Worm (Caenorhabditis elegans): ENCODE measurements around the gene ZK637.4.

Gene ZK637.4

DNA sequence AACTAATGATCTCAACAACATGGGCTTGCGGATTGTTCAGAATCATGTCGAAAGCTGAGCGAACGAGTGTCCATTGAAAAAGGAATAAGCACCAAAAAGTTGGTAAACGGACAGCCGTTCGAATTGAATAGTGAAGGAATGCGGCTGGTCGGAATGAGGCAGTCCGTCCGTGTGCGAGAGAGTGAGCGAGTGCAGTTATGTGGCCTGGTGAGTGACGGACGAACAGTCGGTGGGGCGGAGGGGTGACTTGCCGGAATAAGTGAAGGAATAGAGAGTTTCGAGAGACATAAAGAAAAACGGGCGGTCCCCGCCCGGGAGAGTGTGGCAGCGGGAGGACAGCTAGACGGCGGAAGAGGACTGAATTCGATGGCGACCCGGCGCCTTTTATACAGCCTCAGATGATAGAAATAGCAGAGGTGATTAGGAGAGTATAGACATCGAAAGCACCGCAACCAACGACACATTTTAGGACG, 28.2 kb upstream of the ZK637.4 start:
- peak; percentile 62 for TF ChIP-seq gmeb-1 (tag; optimal IDR thresholded peaks at IDR 0.05)
- TF ChIP-seq ceh-16 (tag; optimal IDR thresholded peaks at IDR 0.05): peak; percentile 2
- TF ChIP-seq lsy-2 (tag; optimal IDR thresholded peaks at IDR 0.05): peak in 1 of 2 experiments; percentile 63
- TF ChIP-seq sma-9 (GFP tag; optimal IDR thresholded peaks at IDR 0.05): no peak
- TF ChIP-seq sma-9 (tag; optimal IDR thresholded peaks at IDR 0.05): no peak
- TF ChIP-seq mdl-1 (tag; optimal IDR thresholded peaks at IDR 0.05): peak; percentile 17 to 31
- TF ChIP-seq nhr-23 (tag; optimal IDR thresholded peaks at IDR 0.05): no peak
- TF ChIP-seq lin-39 (tag; optimal IDR thresholded peaks at IDR 0.05): no peak
- TF ChIP-seq nhr-12 (tag; optimal IDR thresholded peaks at IDR 0.05): no peak
- no peak for TF ChIP-seq egl-27 (tag; optimal IDR thresholded peaks at IDR 0.05)
- TF ChIP-seq crh-2 (tag; optimal IDR thresholded peaks at IDR 0.05): peak; percentile 75
- peak; percentile 75 for TF ChIP-seq sma-3 (GFP tag; optimal IDR thresholded peaks at IDR 0.05)
- no peak for TF ChIP-seq unc-62 (GFP tag; optimal IDR thresholded peaks at IDR 0.05)
- TF ChIP-seq R02D3.7 (tag; optimal IDR thresholded peaks at IDR 0.05): no peak
- peak; percentile 51 for TF ChIP-seq sem-4 (tag; optimal IDR thresholded peaks at IDR 0.05)
- peak; percentile 3 for TF ChIP-seq snpc-4 (tag; optimal IDR thresholded peaks at IDR 0.05)
- no peak for TF ChIP-seq nhr-237 (tag; optimal IDR thresholded peaks at IDR 0.05)
- no peak for TF ChIP-seq ztf-11 (tag; optimal IDR thresholded peaks at IDR 0.05)
- peak; percentile 84 for TF ChIP-seq fos-1 (tag; optimal IDR thresholded peaks at IDR 0.05)
- peak; percentile 47 for TF ChIP-seq nhr-25 (tag; optimal IDR thresholded peaks at IDR 0.05)
- TF ChIP-seq skn-1 (tag; optimal IDR thresholded peaks at IDR 0.05): no peak
- peak; percentile 57 for TF ChIP-seq nhr-129 (tag; optimal IDR thresholded peaks at IDR 0.05)
- peak; percentile 50 for TF ChIP-seq nhr-10 (tag; optimal IDR thresholded peaks at IDR 0.05)
- no peak for TF ChIP-seq unc-55 (GFP tag; optimal IDR thresholded peaks at IDR 0.05)
- peak; percentile 18 for TF ChIP-seq nhr-77 (tag; optimal IDR thresholded peaks at IDR 0.05)
- no peak for TF ChIP-seq alr-1 (tag; optimal IDR thresholded peaks at IDR 0.05)
- TF ChIP-seq F13H6.1 (tag; optimal IDR thresholded peaks at IDR 0.05): peak; percentile 87
- TF ChIP-seq ama-1 (optimal IDR thresholded peaks at IDR 0.05): peak; percentile 97
- TF ChIP-seq ztf-1 (GFP tag; conservative IDR thresholded peaks at IDR 0.05): no peak
- TF ChIP-seq peb-1 (tag; optimal IDR thresholded peaks at IDR 0.05): no peak
- no peak for TF ChIP-seq ZK546.5 (tag; optimal IDR thresholded peaks at IDR 0.05)
- peak; percentile 3 for TF ChIP-seq mab-5 (tag; optimal IDR thresholded peaks at IDR 0.05)
- TF ChIP-seq nhr-11 (tag; optimal IDR thresholded peaks at IDR 0.05): no peak
- no peak for TF ChIP-seq dmd-4 (tag; optimal IDR thresholded peaks at IDR 0.05)
- TF ChIP-seq elt-3 (tag; optimal IDR thresholded peaks at IDR 0.05): no peak
- TF ChIP-seq unc-39 (tag; optimal IDR thresholded peaks at IDR 0.05): no peak
- TF ChIP-seq zag-1 (tag; optimal IDR thresholded peaks at IDR 0.05): no peak
- no peak for TF ChIP-seq ztf-4 (tag; optimal IDR thresholded peaks at IDR 0.05)
- TF ChIP-seq aly-2 (tag; optimal IDR thresholded peaks at IDR 0.05): no peak
- TF ChIP-seq lin-11 (tag; optimal IDR thresholded peaks at IDR 0.05): no peak
- TF ChIP-seq Y55F3AM.14 (GFP tag; optimal IDR thresholded peaks at IDR 0.05): peak; percentile 87
- TF ChIP-seq lin-13 (GFP tag; optimal IDR thresholded peaks at IDR 0.05): peak; percentile 65
- TF ChIP-seq mbf-1 (tag; optimal IDR thresholded peaks at IDR 0.05): no peak
- no peak for TF ChIP-seq ceh-82 (tag; optimal IDR thresholded peaks at IDR 0.05)
- TF ChIP-seq elt-1 (tag; optimal IDR thresholded peaks at IDR 0.05): no peak
- TF ChIP-seq C34F6.9 (tag; optimal IDR thresholded peaks at IDR 0.05): no peak
- peak; percentile 53 for TF ChIP-seq nhr-21 (tag; optimal IDR thresholded peaks at IDR 0.05)
- no peak for TF ChIP-seq nhr-6 (tag; optimal IDR thresholded peaks at IDR 0.05)
- no peak for TF ChIP-seq blmp-1 (tag; optimal IDR thresholded peaks at IDR 0.05; ENCODE audit: insufficient read depth)
